Fruit fly (Drosophila melanogaster) whole organism, embryonic: Measurements from ENCODE around the gene CG3104.

Source experiments
- Atf3 ChIP-seq: fragments of 200-800 bp; sonication (Bioruptor generic); optimal IDR thresholded peaks from 3 replicates; lab custom pipeline; 2016; ENCODE audit warnings: missing biosample characterization, missing genetic modification characterization
- Atf6 ChIP-seq: fragments of 200-800 bp; sonication (Bioruptor generic); IDR thresholded peaks from 2 replicates; pipeline ENCODE4 v1.3.6; 2022; ENCODE audit warnings: missing biosample characterization, missing genetic modification characterization
- Blimp-1 ChIP-seq: fragments of 200-800 bp; sonication (Bioruptor generic); optimal IDR thresholded peaks from 3 replicates; lab custom pipeline; 2018; ENCODE audit warnings: missing biosample characterization, missing genetic modification characterization, mild to moderate bottlenecking, moderate library complexity, missing genetic modification reagents
- CG10147 ChIP-seq: fragments of 200-800 bp; sonication (Bioruptor generic); optimal IDR thresholded peaks from 2 replicates; lab custom pipeline; 2019; ENCODE audit warnings: missing biosample characterization, mild to moderate bottlenecking, missing genetic modification characterization, moderate library complexity
- CG1024 ChIP-seq: fragments of 200-800 bp; sonication (Bioruptor generic); IDR thresholded peaks from 2 replicates; pipeline ENCODE4 v1.3.6; 2022; ENCODE audit warnings: missing biosample characterization, missing genetic modification characterization
- CG10366 ChIP-seq: fragments of 200-800 bp; sonication (Bioruptor generic); IDR thresholded peaks from 2 replicates; pipeline ENCODE4 v1.3.6; 2022; ENCODE audit warnings: missing biosample characterization, missing genetic modification characterization
- CG11085 ChIP-seq: fragments of 200-800 bp; sonication (Bioruptor generic); IDR thresholded peaks from 2 replicates; pipeline ENCODE4 v1.3.6; 2022; ENCODE audit warnings: missing biosample characterization, missing genetic modification characterization
- CG11696 ChIP-seq: fragments of 200-800 bp; sonication (Bioruptor generic); IDR thresholded peaks from 2 replicates; pipeline ENCODE4 v1.3.6; 2022; ENCODE audit warnings: missing biosample characterization, missing genetic modification characterization
- CG15269 ChIP-seq: fragments of 200-800 bp; sonication (Bioruptor generic); optimal IDR thresholded peaks from 2 replicates; lab custom pipeline; 2018; ENCODE audit warnings: missing biosample characterization, mild to moderate bottlenecking, missing genetic modification characterization, moderate library complexity
- CG17361 ChIP-seq: fragments of 200-800 bp; sonication (Bioruptor generic); IDR thresholded peaks from 3 replicates; pipeline ENCODE4 v1.3.6; 2022; ENCODE audit warnings: missing biosample characterization, missing genetic modification characterization
- CG18764 ChIP-seq: fragments of 200-800 bp; sonication (Bioruptor generic); optimal IDR thresholded peaks from 3 replicates; lab custom pipeline; 2016; ENCODE audit warnings: missing biosample characterization, missing genetic modification characterization
- CG31441 ChIP-seq: fragments of 200-800 bp; sonication (Bioruptor generic); IDR thresholded peaks from 2 replicates; pipeline ENCODE4 v1.3.6; 2022; ENCODE audit warnings: missing biosample characterization, missing genetic modification characterization
- CG33213 ChIP-seq: fragments of 200-800 bp; sonication (Bioruptor generic); optimal IDR thresholded peaks from 3 replicates; lab custom pipeline; 2016; ENCODE audit warnings: missing biosample characterization, missing genetic modification characterization
- CG3847 ChIP-seq: fragments of 200-800 bp; sonication (Bioruptor generic); IDR thresholded peaks from 2 replicates; pipeline ENCODE4 v1.3.6; 2022; ENCODE audit warnings: missing biosample characterization, missing genetic modification characterization
- CG6683 ChIP-seq: fragments of 200-800 bp; sonication (Bioruptor generic); optimal IDR thresholded peaks from 2 replicates; lab custom pipeline; 2017; ENCODE audit warnings: missing biosample characterization, mild to moderate bottlenecking, missing genetic modification characterization, missing genetic modification reagents
- CG6813 ChIP-seq: fragments of 200-800 bp; sonication (Bioruptor generic); optimal IDR thresholded peaks from 2 replicates; lab custom pipeline; 2017; ENCODE audit warnings: missing biosample characterization, missing genetic modification characterization, mild to moderate bottlenecking, moderate library complexity, missing genetic modification reagents
- CG7928 ChIP-seq: fragments of 200-800 bp; sonication (Bioruptor generic); optimal IDR thresholded peaks from 2 replicates; lab custom pipeline; 2017; ENCODE audit warnings: missing biosample characterization, mild to moderate bottlenecking, missing genetic modification characterization
- Dbx ChIP-seq: fragments of 200-800 bp; sonication (Bioruptor generic); IDR thresholded peaks from 3 replicates; pipeline ENCODE4 v1.3.6; 2022; ENCODE audit warnings: missing biosample characterization, missing genetic modification characterization
- Doc3 ChIP-seq: fragments of 200-800 bp; sonication (Bioruptor generic); IDR thresholded peaks from 3 replicates; pipeline ENCODE4 v1.3.6; 2022; ENCODE audit warnings: missing biosample characterization, missing genetic modification characterization; ENCODE audit not compliant: partially characterized antibody
- Dref ChIP-seq: fragments of 200-800 bp; sonication (Bioruptor generic); IDR thresholded peaks from 2 replicates; pipeline ENCODE4 v1.3.6; 2022; ENCODE audit warnings: missing biosample characterization, missing genetic modification characterization
- Ets65A ChIP-seq: fragments of 200-800 bp; sonication (Bioruptor generic); peaks from one replicate; lab custom pipeline; 2016; ENCODE audit warnings: missing biosample characterization, missing genetic modification characterization
- Fer3 ChIP-seq: fragments of 200-800 bp; sonication (Bioruptor generic); optimal IDR thresholded peaks from 2 replicates; lab custom pipeline; 2018; ENCODE audit warnings: missing biosample characterization, mild to moderate bottlenecking, missing genetic modification characterization, moderate library complexity
- HLH4C ChIP-seq: fragments of 200-800 bp; sonication (Bioruptor generic); IDR thresholded peaks from 3 replicates; pipeline ENCODE4 v1.3.6; 2022; ENCODE audit warnings: missing biosample characterization, missing genetic modification characterization; ENCODE audit not compliant: partially characterized antibody
- Hsf ChIP-seq: fragments of 200-800 bp; sonication (Bioruptor generic); optimal IDR thresholded peaks from 3 replicates; lab custom pipeline; 2016; ENCODE audit warnings: missing biosample characterization, missing genetic modification characterization
- Oli ChIP-seq: fragments of 200-800 bp; sonication (Bioruptor generic); optimal IDR thresholded peaks from 2 replicates; lab custom pipeline; 2018; ENCODE audit warnings: missing biosample characterization, mild to moderate bottlenecking, missing genetic modification characterization, moderate library complexity
- Ptx1 ChIP-seq: fragments of 200-800 bp; sonication (Bioruptor generic); IDR thresholded peaks from 2 replicates; pipeline ENCODE4 v1.3.6; 2022; ENCODE audit warnings: missing biosample characterization, missing genetic modification characterization
- Sox102F ChIP-seq: fragments of 200-800 bp; sonication (Bioruptor generic); optimal IDR thresholded peaks from 2 replicates; lab custom pipeline; 2018; ENCODE audit warnings: missing biosample characterization, mild to moderate bottlenecking, missing genetic modification characterization, moderate library complexity
- TFAM ChIP-seq: fragments of 200-800 bp; sonication (Bioruptor generic); optimal IDR thresholded peaks from 2 replicates; lab custom pipeline; 2017; ENCODE audit warnings: missing biosample characterization, missing genetic modification characterization, inconsistent platforms
- YL-1 ChIP-seq: fragments of 200-800 bp; sonication (Bioruptor generic); optimal IDR thresholded peaks from 3 replicates; lab custom pipeline; 2017; ENCODE audit warnings: missing biosample characterization, mild to moderate bottlenecking, missing genetic modification characterization
- aop ChIP-seq: fragments of 200-800 bp; sonication (Bioruptor generic); IDR thresholded peaks from 2 replicates; pipeline ENCODE4 v1.3.6; 2022; ENCODE audit warnings: missing biosample characterization, missing genetic modification characterization
- btn ChIP-seq: fragments of 200-800 bp; sonication (Bioruptor generic); optimal IDR thresholded peaks from 2 replicates; lab custom pipeline; 2016; ENCODE audit warnings: missing biosample characterization, missing genetic modification characterization
- cad ChIP-seq: fragments of >200 bp; optimal IDR thresholded peaks from 2 replicates; lab custom pipeline; 2017; ENCODE audit warnings: missing biosample characterization, missing genetic modification characterization
- chinmo ChIP-seq: fragments of 200-800 bp; sonication (Bioruptor generic); IDR thresholded peaks from 4 replicates; pipeline ENCODE4 v1.3.6; 2022; ENCODE audit warnings: missing biosample characterization, missing genetic modification characterization; ENCODE audit not compliant: partially characterized antibody
- corto ChIP-seq: fragments of 200-800 bp; sonication (Bioruptor generic); optimal IDR thresholded peaks from 2 replicates; lab custom pipeline; 2016; ENCODE audit warnings: missing biosample characterization, mild to moderate bottlenecking, missing genetic modification characterization, moderate library complexity
- cwo ChIP-seq: fragments of 200-800 bp; sonication (Bioruptor generic); optimal IDR thresholded peaks from 3 replicates; lab custom pipeline; 2017; ENCODE audit warnings: missing biosample characterization, missing genetic modification characterization, mild to moderate bottlenecking, moderate library complexity, missing genetic modification reagents
- dm ChIP-seq: fragments of 200-800 bp; sonication (Bioruptor generic); optimal IDR thresholded peaks from 3 replicates; lab custom pipeline; 2016; ENCODE audit warnings: missing biosample characterization, missing genetic modification characterization
- mam ChIP-seq: fragments of 200-800 bp; sonication (Bioruptor generic); optimal IDR thresholded peaks from 3 replicates; lab custom pipeline; 2016; ENCODE audit warnings: missing biosample characterization, missing genetic modification characterization
- nom ChIP-seq: fragments of 200-800 bp; sonication (Bioruptor generic); optimal IDR thresholded peaks from 2 replicates; lab custom pipeline; 2017; ENCODE audit warnings: missing biosample characterization, missing genetic modification characterization, mild to moderate bottlenecking, moderate library complexity, missing genetic modification reagents
- prd ChIP-seq, 3 experiments: fragments of >200 bp in 2 of 3; fragments of 200-800 bp in 1 of 3; sonication (Bioruptor generic) in 1 of 3; optimal IDR thresholded peaks in 2 of 3; IDR thresholded peaks in 1 of 3; 2 replicates in 2 of 3; 3 replicates in 1 of 3; pipeline versions ENCODE4 v1.3.6 to Lab custom; 2017 to 2022; ENCODE audit warnings: missing biosample characterization in 1 of 3, missing genetic modification characterization in 1 of 3
- pzg ChIP-seq: fragments of 200-800 bp; sonication (Bioruptor generic); optimal IDR thresholded peaks from 3 replicates; lab custom pipeline; 2018; ENCODE audit warnings: missing biosample characterization, mild to moderate bottlenecking, missing genetic modification characterization, moderate library complexity
- sens-2 ChIP-seq: fragments of 200-800 bp; sonication (Bioruptor generic); IDR thresholded peaks from 2 replicates; pipeline ENCODE4 v1.3.6; 2022; ENCODE audit warnings: missing biosample characterization, missing genetic modification characterization
- slp2 ChIP-seq: fragments of 200-800 bp; sonication (Bioruptor generic); optimal IDR thresholded peaks from 2 replicates; lab custom pipeline; 2016; ENCODE audit warnings: missing biosample characterization, missing genetic modification characterization
- sob ChIP-seq: fragments of 200-800 bp; sonication (Bioruptor generic); IDR thresholded peaks from 2 replicates; pipeline ENCODE4 v1.3.6; 2022; ENCODE audit warnings: missing biosample characterization, missing genetic modification characterization
- tna ChIP-seq: fragments of 200-800 bp; sonication (Bioruptor generic); IDR thresholded peaks from 2 replicates; pipeline ENCODE4 v1.3.6; 2022; ENCODE audit warnings: missing biosample characterization, missing genetic modification characterization; ENCODE audit not compliant: partially characterized antibody
- unpg ChIP-seq: fragments of 200-800 bp; sonication (Bioruptor generic); optimal IDR thresholded peaks from 3 replicates; lab custom pipeline; 2018; ENCODE audit warnings: missing biosample characterization, mild to moderate bottlenecking, missing genetic modification characterization, moderate library complexity
- usp ChIP-seq: fragments of >200 bp; optimal IDR thresholded peaks from 2 replicates; lab custom pipeline; 2017; ENCODE audit warnings: missing biosample characterization, missing genetic modification characterization
- wdn ChIP-seq: fragments of 200-800 bp; sonication (Bioruptor generic); IDR thresholded peaks from 2 replicates; pipeline ENCODE4 v1.3.6; 2022; ENCODE audit warnings: missing biosample characterization, missing genetic modification characterization
- yki ChIP-seq: fragments of >200 bp; optimal IDR thresholded peaks from 3 replicates; lab custom pipeline; 2018
- zfh2 ChIP-seq: fragments of 200-800 bp; sonication (Bioruptor generic); optimal IDR thresholded peaks from 2 replicates; lab custom pipeline; 2016; ENCODE audit warnings: missing biosample characterization, missing genetic modification characterization

CG3104 gene

dm6 chr2L:2861885-2862620, 6.5 kb upstream of the CG3104 start (continued):
- TF ChIP-seq Fer3 (tag; lab: Kevin White, UChicago) (no peak), sens-2 (GFP tag; lab: Robert Waterston, UW) (no peak), yki (lab: Kevin White, UChicago) (no peak), Atf3 (GFP tag; lab: Kevin White, UChicago) (no peak), Doc3 (GFP tag; lab: Robert Waterston, UW) (0 out of 3 replicates have a peak, but pooled peaks have one; percentile 35), zfh2 (GFP tag; lab: Kevin White, UChicago) (no peak), Oli (tag; lab: Kevin White, UChicago) (no peak), dm (GFP tag; lab: Kevin White, UChicago) (no peak), CG11696 (GFP tag; lab: Robert Waterston, UW) (no peak), Sox102F (GFP tag; lab: Kevin White, UChicago) (no peak), YL-1 (GFP tag; lab: Kevin White, UChicago) (no peak), btn (GFP tag; lab: Kevin White, UChicago) (no peak), CG10366 (GFP tag; lab: Robert Waterston, UW) (no peak), unpg (GFP tag; lab: Kevin White, UChicago) (peak; percentile 10), nom (GFP tag; lab: Kevin White, UChicago) (peak; percentile 73), CG33213 (GFP tag; lab: Kevin White, UChicago) (no peak), CG7928 (GFP tag; lab: Kevin White, UChicago) (no peak), Hsf (no peak), CG1024 (0 out of 2 replicates have a peak, but pooled peaks have one; percentile 7), cad (GFP tag; lab: Kevin White, UChicago) (no peak), Dref (GFP tag; lab: Robert Waterston, UW) (no peak), CG3847 (GFP tag; lab: Robert Waterston, UW) (no peak), Atf6 (GFP tag; lab: Robert Waterston, UW) (peak; percentile 51; the same call in 1 of the 2 replicates), CG10147 (no peak), CG15269 (tag; lab: Kevin White, UChicago) (peak; percentile 0), HLH4C (peak; percentile 31; the same call in 1 of the 3 replicates), pzg (GFP tag; lab: Kevin White, UChicago) (no peak), TFAM (GFP tag; lab: Kevin White, UChicago) (no peak), CG6813 (GFP tag; lab: Kevin White, UChicago) (no peak), Ets65A (GFP tag; lab: Kevin White, UChicago) (no peak), Dbx (GFP tag; lab: Robert Waterston, UW) (peak; percentile 18; the same call in 1 of the 3 replicates), slp2 (GFP tag; lab: Kevin White, UChicago) (no peak), tna (GFP tag; lab: Robert Waterston, UW) (peak; percentile 62; the same call in 1 of the 2 replicates), CG18764 (GFP tag; lab: Kevin White, UChicago) (no peak), CG6683 (no peak), CG17361 (0 out of 3 replicates have a peak, but pooled peaks have one; percentile 28), usp (no peak), chinmo (GFP tag; lab: Robert Waterston, UW) (peak; percentile 98), mam (GFP tag; lab: Kevin White, UChicago) (no peak), prd (optimal IDR thresholded peaks at IDR 0.05; lab: Kevin White, UChicago) (no peak), prd (GFP tag; IDR thresholded peaks at IDR 0.05; lab: Robert Waterston, UW) (0 out of 3 replicates have a peak, but pooled peaks have one; percentile 3), wdn (no peak), Blimp-1 (no peak), Ptx1 (GFP tag; lab: Robert Waterston, UW) (no peak), corto (GFP tag; lab: Kevin White, UChicago) (no peak), CG31441 (GFP tag; lab: Robert Waterston, UW) (no peak), aop (GFP tag; lab: Robert Waterston, UW) (no peak), sob (no peak), CG11085 (GFP tag; lab: Robert Waterston, UW) (no peak), cwo (GFP tag; lab: Kevin White, UChicago) (peak; percentile 50)
